Fruit fly (Drosophila melanogaster): Measurements from ENCODE around the gene CG12231.

CG12231 gene

DNA sequence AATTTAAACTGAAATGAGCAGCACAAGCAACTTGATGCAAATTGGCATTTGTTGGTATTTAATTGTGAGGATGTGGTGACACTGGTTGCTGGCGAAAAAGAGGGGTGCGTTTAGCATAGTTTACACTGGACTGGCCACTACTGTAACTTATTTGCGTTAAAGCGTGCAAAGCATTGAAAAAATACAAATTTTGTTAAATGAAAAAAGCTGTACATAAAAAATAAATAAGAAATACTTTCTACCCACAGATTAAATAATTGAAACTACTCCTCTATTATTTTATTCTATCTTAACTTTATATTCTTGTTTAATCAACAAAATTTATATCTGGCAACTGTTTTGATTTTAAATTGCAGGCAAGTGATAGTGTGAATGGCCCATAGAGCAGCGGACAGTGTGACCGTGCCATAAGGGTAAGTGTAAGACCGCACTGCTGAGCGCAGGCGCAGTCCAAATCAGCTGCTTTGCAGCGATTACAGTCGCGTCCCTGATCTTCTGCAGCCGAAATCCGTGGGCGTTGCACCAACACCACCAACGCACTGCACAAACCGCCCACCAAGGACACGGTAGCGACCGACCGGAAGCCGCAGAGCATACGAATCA, 34.3 kb upstream of the CG12231 start, which contains the start of the genes Grip84 and car (continued):
- TF ChIP-seq row (GFP tag; IDR thresholded peaks at IDR 0.05), result peak; percentile 89
- no peak for TF ChIP-seq bigmax (GFP tag; optimal IDR thresholded peaks at IDR 0.05)
- peak; percentile 85 for TF ChIP-seq CG12391 (tag; optimal IDR thresholded peaks at IDR 0.05)
- no peak for TF ChIP-seq CG33213 (GFP tag; optimal IDR thresholded peaks at IDR 0.05)
- TF ChIP-seq CG4707 (GFP tag; optimal IDR thresholded peaks at IDR 0.05), result no peak
- peak; percentile 58 for TF ChIP-seq CG32772 (GFP tag; IDR thresholded peaks at IDR 0.05)
- no peak for TF ChIP-seq CG12219 (GFP tag; optimal IDR thresholded peaks at IDR 0.05)
- peak; percentile 88 for TF ChIP-seq CoRest (tag; optimal IDR thresholded peaks at IDR 0.05)
- peak; percentile 43 for TF ChIP-seq CG33557 (GFP tag; optimal IDR thresholded peaks at IDR 0.05)
- peak; percentile 41 for TF ChIP-seq Elba2 (GFP tag; optimal IDR thresholded peaks at IDR 0.05)
- no peak for TF ChIP-seq Dip2 (GFP tag; IDR thresholded peaks at IDR 0.05)
- TF ChIP-seq CG4820 (GFP tag; optimal IDR thresholded peaks at IDR 0.05), result peak; percentile 50
- TF ChIP-seq Dip3 (GFP tag; optimal IDR thresholded peaks at IDR 0.05), result peak; percentile 8

DNA sequence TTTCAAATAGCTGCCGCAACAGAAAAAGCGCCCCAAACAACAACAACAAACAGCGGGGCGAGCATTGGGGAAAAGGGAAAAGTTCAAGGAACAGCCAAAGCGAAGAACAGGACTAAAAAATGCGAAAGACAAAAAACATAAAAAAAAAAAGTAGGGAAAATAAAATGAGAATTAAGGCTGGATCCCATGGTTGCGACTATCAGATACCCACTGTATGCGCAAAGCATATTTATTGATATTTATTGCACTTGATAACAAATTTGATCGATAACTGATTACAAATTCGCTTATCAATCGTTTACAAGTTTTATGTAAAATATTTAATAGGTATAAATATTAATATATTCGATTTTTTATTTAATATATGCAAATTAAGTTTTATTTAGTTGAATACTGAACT, 18.0 kb upstream of the CG12231 start:
- TF ChIP-seq CG4617 (GFP tag; optimal IDR thresholded peaks at IDR 0.05; ENCODE audit: borderline replicate concordance), result no peak
- no peak for TF ChIP-seq NC2α (GFP tag; optimal IDR thresholded peaks at IDR 0.05)
- no peak for TF ChIP-seq CG14710 (tag; optimal IDR thresholded peaks at IDR 0.05)
- TF ChIP-seq tup (GFP tag; optimal IDR thresholded peaks at IDR 0.05), result no peak
- no peak for TF ChIP-seq Lpt (GFP tag; optimal IDR thresholded peaks at IDR 0.05)
- TF ChIP-seq Sox102F (GFP tag; optimal IDR thresholded peaks at IDR 0.05), result peak; percentile 9
- peak; percentile 21 for TF ChIP-seq CG18262 (tag; optimal IDR thresholded peaks at IDR 0.05)
- TF ChIP-seq ham (GFP tag; IDR thresholded peaks at IDR 0.05), result no peak
- TF ChIP-seq CG16813 (GFP tag; IDR thresholded peaks at IDR 0.05; ENCODE audit: partially characterized antibody), result 0 out of 3 replicates have a peak, but pooled peaks have one; percentile 33
- no peak for TF ChIP-seq ap (GFP tag; IDR thresholded peaks at IDR 0.05)
- peak; percentile 44; the same call in 2 of the 3 replicates for TF ChIP-seq CG14860 (GFP tag; IDR thresholded peaks at IDR 0.05; ENCODE audit: partially characterized antibody)
- TF ChIP-seq dpn (GFP tag; optimal IDR thresholded peaks at IDR 0.05), result no peak
- no peak for TF ChIP-seq cato (GFP tag; optimal IDR thresholded peaks at IDR 0.05; ENCODE audit: borderline replicate concordance)
- no peak for TF ChIP-seq corto (GFP tag; optimal IDR thresholded peaks at IDR 0.05)
- TF ChIP-seq CG8089 (GFP tag; optimal IDR thresholded peaks at IDR 0.05), result no peak
- TF ChIP-seq seq (GFP tag; IDR thresholded peaks at IDR 0.05), result no peak
- no peak for TF ChIP-seq sr (GFP tag; IDR thresholded peaks at IDR 0.05)
- TF ChIP-seq CG13123 (GFP tag; optimal IDR thresholded peaks at IDR 0.05), result no peak
- TF ChIP-seq usp (GFP tag; optimal IDR thresholded peaks at IDR 0.05), result no peak
- TF ChIP-seq stc (GFP tag; IDR thresholded peaks at IDR 0.05), result no peak
- no peak for TF ChIP-seq Chrac-16 (GFP tag; optimal IDR thresholded peaks at IDR 0.05)
- TF ChIP-seq pan (optimal IDR thresholded peaks at IDR 0.05), result no peak
- TF ChIP-seq pan (GFP tag; optimal IDR thresholded peaks at IDR 0.05 in 1 of 2, IDR thresholded peaks at IDR 0.05 in 1 of 2), result no peak
- TF ChIP-seq CG2116 (GFP tag; optimal IDR thresholded peaks at IDR 0.05), result no peak
- TF ChIP-seq Ssrp (tag; optimal IDR thresholded peaks at IDR 0.05), result peak; percentile 7
- TF ChIP-seq jing (GFP tag; optimal IDR thresholded peaks at IDR 0.05), result no peak
- TF ChIP-seq ci (GFP tag; IDR thresholded peaks at IDR 0.05), result no peak
- no peak for TF ChIP-seq CG7786 (GFP tag; optimal IDR thresholded peaks at IDR 0.05)
- no peak for TF ChIP-seq Sry-β (GFP tag; optimal IDR thresholded peaks at IDR 0.05)
- no peak for TF ChIP-seq CG8478 (optimal IDR thresholded peaks at IDR 0.05)
- no peak for TF ChIP-seq Rfx (GFP tag; IDR thresholded peaks at IDR 0.05)
- no peak for TF ChIP-seq CG17912 (GFP tag; optimal IDR thresholded peaks at IDR 0.05)
- TF ChIP-seq gcm2 (GFP tag; optimal IDR thresholded peaks at IDR 0.05), result no peak
- no peak for TF ChIP-seq D (optimal IDR thresholded peaks at IDR 0.05)
- TF ChIP-seq D (GFP tag; optimal IDR thresholded peaks at IDR 0.05), result no peak
- TF ChIP-seq CG32532 (GFP tag; IDR thresholded peaks at IDR 0.05), result no peak
- peak; percentile 54; the same call in 2 of the 3 replicates for TF ChIP-seq HLH4C (GFP tag; IDR thresholded peaks at IDR 0.05; ENCODE audit: partially characterized antibody)
- TF ChIP-seq dmrt11E (tag; optimal IDR thresholded peaks at IDR 0.05), result peak; percentile 36
- TF ChIP-seq CoRest (tag; optimal IDR thresholded peaks at IDR 0.05), result peak; percentile 16
